Fruit fly (Drosophila melanogaster) whole organism, prepupa: Measurements from ENCODE around the gene ATPsynB.

Experiments
- CG10669 ChIP-seq: fragments of 200-800 bp; sonication (Bioruptor generic); optimal IDR thresholded peaks from 3 replicates; lab custom pipeline; 2018; ENCODE audit warnings: missing biosample characterization, mild to moderate bottlenecking, missing genetic modification characterization, moderate library complexity
- CG6276 ChIP-seq: fragments of 200-800 bp; sonication (Bioruptor generic); optimal IDR thresholded peaks from 2 replicates; lab custom pipeline; 2017; ENCODE audit warnings: missing biosample characterization, mild to moderate bottlenecking, missing genetic modification characterization
- CG6792 ChIP-seq: fragments of 200-800 bp; sonication (Bioruptor generic); optimal IDR thresholded peaks from 3 replicates; lab custom pipeline; 2016; ENCODE audit warnings: missing biosample characterization, missing genetic modification characterization
- CG6808 ChIP-seq: fragments of 200-800 bp; sonication (Bioruptor generic); optimal IDR thresholded peaks from 3 replicates; lab custom pipeline; 2017; ENCODE audit warnings: missing biosample characterization, missing genetic modification characterization, mild to moderate bottlenecking, moderate library complexity, missing genetic modification reagents
- Eip75B ChIP-seq: fragments of 200-800 bp; sonication (Bioruptor generic); optimal IDR thresholded peaks from 3 replicates; lab custom pipeline; 2016; ENCODE audit warnings: missing biosample characterization, missing genetic modification characterization
- Ets21C ChIP-seq: fragments of 200-800 bp; sonication (Bioruptor generic); optimal IDR thresholded peaks from 3 replicates; lab custom pipeline; 2016; ENCODE audit warnings: missing biosample characterization, missing genetic modification characterization
- Gug ChIP-seq: fragments of 200-800 bp; sonication (Bioruptor generic); IDR thresholded peaks from 2 replicates; pipeline ENCODE4 v1.3.6; 2022; ENCODE audit warnings: missing biosample characterization, missing genetic modification characterization
- OdsH ChIP-seq: fragments of 200-800 bp; sonication (Bioruptor generic); optimal IDR thresholded peaks from 3 replicates; lab custom pipeline; 2016; ENCODE audit warnings: missing biosample characterization, missing genetic modification characterization
- Sox14 ChIP-seq: fragments of 200-800 bp; sonication (Bioruptor generic); optimal IDR thresholded peaks from 3 replicates; lab custom pipeline; 2016; ENCODE audit warnings: missing biosample characterization, missing genetic modification characterization
- Sox15 ChIP-seq: fragments of 200-800 bp; sonication (Bioruptor generic); optimal IDR thresholded peaks from 3 replicates; lab custom pipeline; 2016; ENCODE audit warnings: missing biosample characterization, missing genetic modification characterization
- cyc ChIP-seq: fragments of 200-800 bp; sonication (Bioruptor generic); optimal IDR thresholded peaks from 3 replicates; lab custom pipeline; 2016; ENCODE audit warnings: missing biosample characterization, missing genetic modification characterization
- eg ChIP-seq: fragments of 200-800 bp; sonication (Bioruptor generic); IDR thresholded peaks from 3 replicates; pipeline ENCODE4 v1.3.6; 2022; ENCODE audit warnings: missing biosample characterization, missing genetic modification characterization
- fkh ChIP-seq: fragments of 200-800 bp; sonication (Bioruptor generic); optimal IDR thresholded peaks from 3 replicates; lab custom pipeline; 2017; ENCODE audit warnings: missing biosample characterization, mild to moderate bottlenecking, missing genetic modification characterization, moderate library complexity

dm6 chr3L:9712066-9712789, 17.6 kb upstream of the ATPsynB start:
- TF ChIP-seq Ets21C (GFP tag; lab: Kevin White, UChicago) (no peak), eg (GFP tag; lab: Robert Waterston, UW) (no peak), Eip75B (GFP tag; lab: Kevin White, UChicago) (no peak), OdsH (GFP tag; lab: Kevin White, UChicago) (no peak), CG6792 (GFP tag; lab: Kevin White, UChicago) (no peak), cyc (GFP tag; lab: Kevin White, UChicago) (peak; percentile 6), CG6808 (no peak), Gug (GFP tag; lab: Robert Waterston, UW) (no peak), fkh (GFP tag; lab: Kevin White, UChicago) (no peak), Sox14 (GFP tag; lab: Kevin White, UChicago) (peak; percentile 43), Sox15 (no peak), CG6276 (GFP tag; lab: Kevin White, UChicago) (no peak), CG10669 (no peak)
